Worm (Caenorhabditis elegans) whole organism, L1 larva: Measurements from ENCODE around the gene ZK154.1.

Source experiments
- aly-2 ChIP-seq: fragments of 150-350 bp; optimal IDR thresholded peaks from 2 replicates; lab custom pipeline; 2014; ENCODE audit warnings: missing biosample characterization, missing genetic modification characterization
- jun-1 ChIP-seq: fragments of 150-350 bp; optimal IDR thresholded peaks from 2 replicates; lab custom pipeline; 2014; ENCODE audit warnings: missing biosample characterization, missing genetic modification reagents, missing genetic modification characterization
- lin-35 ChIP-seq, 2 experiments: fragments of 150-350 bp; optimal IDR thresholded peaks; 2 replicates each; lab custom pipeline; 2014; ENCODE audit warnings: missing biosample characterization in 2 of 2, missing genetic modification characterization in 2 of 2, missing genetic modification reagents in 2 of 2
- lir-3 ChIP-seq: sonication (generic microtip); optimal IDR thresholded peaks from 2 replicates; lab custom pipeline; 2016; ENCODE audit warnings: mild to moderate bottlenecking, missing genetic modification characterization, moderate library complexity, missing compliant biosample characterization; ENCODE audit not compliant: poor library complexity
- ztf-11 ChIP-seq, 2 experiments: sonication (generic microtip); optimal IDR thresholded peaks; 2 replicates each; lab custom pipeline; 2016 to 2017; ENCODE audit warnings: missing genetic modification characterization in 2 of 2, missing biosample characterization in 1 of 2, missing compliant biosample characterization in 1 of 2

- TF ChIP-seq jun-1 (tag; lab: Kevin White, UChicago) (no peak), lir-3 (tag; lab: Kevin White, UChicago) (no peak), ztf-11 (tag; optimal IDR thresholded peaks at IDR 0.05; lab: Kevin White, UChicago) (no peak), aly-2 (no peak), lin-35 (GFP tag; optimal IDR thresholded peaks at IDR 0.05; lab: Kevin White, UChicago) (no peak)
Observed at ce11 chrX:7733571-7733970, 45.8 kb upstream of the ZK154.1 start.
